Worm (Caenorhabditis elegans) whole organism, mixed stage, embryonic: ENCODE data around the gene pqn-75.

Experiments
- M03D4.4 ChIP-seq: sonication (generic microtip); optimal IDR thresholded peaks from 2 replicates; lab custom pipeline; 2017; ENCODE audit warnings: mild to moderate bottlenecking, missing genetic modification characterization, missing compliant biosample characterization
- bed-3 ChIP-seq: fragments of 200-800 bp; sonication (Bioruptor generic); optimal IDR thresholded peaks from 3 replicates; lab custom pipeline; 2018; ENCODE audit warnings: mild to moderate bottlenecking, missing genetic modification characterization, moderate library complexity, missing compliant biosample characterization
- blmp-1 ChIP-seq: fragments of 150-350 bp; optimal IDR thresholded peaks from 2 replicates; lab custom pipeline; 2014; ENCODE audit warnings: missing biosample characterization, missing genetic modification characterization
- ceh-39 ChIP-seq: fragments of 150-350 bp; optimal IDR thresholded peaks from 2 replicates; lab custom pipeline; 2014; ENCODE audit warnings: missing biosample characterization, missing genetic modification characterization
- ceh-43 ChIP-seq: fragments of 200-800 bp; sonication (Bioruptor generic); optimal IDR thresholded peaks from 2 replicates; lab custom pipeline; 2018; ENCODE audit warnings: mild to moderate bottlenecking, missing genetic modification characterization, moderate library complexity, missing compliant biosample characterization
- ceh-83 ChIP-seq: fragments of 200-800 bp; sonication (Bioruptor generic); optimal IDR thresholded peaks from 2 replicates; lab custom pipeline; 2018; ENCODE audit warnings: mild to moderate bottlenecking, missing genetic modification characterization, missing compliant biosample characterization
- ces-1 ChIP-seq: fragments of 150-350 bp; optimal IDR thresholded peaks from 2 replicates; lab custom pipeline; 2014; ENCODE audit warnings: missing biosample characterization, missing genetic modification reagents, missing genetic modification characterization
- cnd-1 ChIP-seq: fragments of 200-800 bp; sonication (Bioruptor generic); optimal IDR thresholded peaks from 2 replicates; lab custom pipeline; 2018; ENCODE audit warnings: mild to moderate bottlenecking, missing genetic modification characterization, missing compliant biosample characterization
- drap-1 ChIP-seq: fragments of 200-800 bp; sonication (Bioruptor generic); optimal IDR thresholded peaks from 3 replicates; lab custom pipeline; 2018; ENCODE audit warnings: mild to moderate bottlenecking, missing genetic modification characterization, missing compliant biosample characterization
- elt-3 ChIP-seq: fragments of 150-350 bp; optimal IDR thresholded peaks from 2 replicates; lab custom pipeline; 2014; ENCODE audit warnings: missing biosample characterization, missing genetic modification characterization
- flh-1 ChIP-seq: fragments of 200-800 bp; sonication (Bioruptor generic); optimal IDR thresholded peaks from 2 replicates; lab custom pipeline; 2018; ENCODE audit warnings: mild to moderate bottlenecking, missing genetic modification characterization, moderate library complexity, missing compliant biosample characterization
- ham-2 ChIP-seq: fragments of 200-800 bp; sonication (Bioruptor generic); optimal IDR thresholded peaks from 2 replicates; lab custom pipeline; 2018; ENCODE audit warnings: mild to moderate bottlenecking, missing genetic modification characterization, missing compliant biosample characterization
- hlh-1 ChIP-seq: fragments of 150-350 bp; optimal IDR thresholded peaks from 2 replicates; lab custom pipeline; 2014; ENCODE audit warnings: missing biosample characterization, missing genetic modification reagents, missing genetic modification characterization
- lin-13 ChIP-seq: fragments of 150-350 bp; optimal IDR thresholded peaks from 2 replicates; lab custom pipeline; 2014; ENCODE audit warnings: missing biosample characterization, missing genetic modification characterization
- lin-32 ChIP-seq: fragments of 200-800 bp; sonication (Bioruptor generic); optimal IDR thresholded peaks from 2 replicates; lab custom pipeline; 2018; ENCODE audit warnings: mild to moderate bottlenecking, missing genetic modification characterization, missing compliant biosample characterization
- lsy-2 ChIP-seq: fragments of 150-350 bp; optimal IDR thresholded peaks from 2 replicates; lab custom pipeline; 2014; ENCODE audit warnings: missing biosample characterization, missing genetic modification characterization
- mab-5 ChIP-seq: fragments of 150-350 bp; optimal IDR thresholded peaks from 2 replicates; lab custom pipeline; 2014; ENCODE audit warnings: missing biosample characterization, missing genetic modification characterization
- mls-2 ChIP-seq: sonication (generic microtip); optimal IDR thresholded peaks from 2 replicates; lab custom pipeline; 2016; ENCODE audit warnings: mild to moderate bottlenecking, missing genetic modification characterization, moderate library complexity, missing compliant biosample characterization
- nhr-12 ChIP-seq: fragments of 150-350 bp; optimal IDR thresholded peaks from 2 replicates; lab custom pipeline; 2014; ENCODE audit warnings: missing biosample characterization, missing genetic modification characterization
- nhr-2 ChIP-seq: fragments of 150-350 bp; optimal IDR thresholded peaks from 2 replicates; lab custom pipeline; 2014; ENCODE audit warnings: missing biosample characterization, missing genetic modification characterization
- nhr-237 ChIP-seq: fragments of 150-350 bp; optimal IDR thresholded peaks from 2 replicates; lab custom pipeline; 2014; ENCODE audit warnings: missing biosample characterization, missing genetic modification characterization
- nhr-28 ChIP-seq: fragments of 150-350 bp; optimal IDR thresholded peaks from 2 replicates; lab custom pipeline; 2014; ENCODE audit warnings: missing biosample characterization, missing genetic modification characterization
- nhr-76 ChIP-seq: sonication (generic microtip); optimal IDR thresholded peaks from 2 replicates; lab custom pipeline; 2017; ENCODE audit warnings: missing biosample characterization, missing genetic modification characterization
- pha-4 ChIP-seq: fragments of 150-350 bp; optimal IDR thresholded peaks from 2 replicates; lab custom pipeline; 2018; ENCODE audit warnings: missing biosample characterization, missing genetic modification reagents, missing genetic modification characterization
- sem-2 ChIP-seq: fragments of 200-800 bp; sonication (Bioruptor generic); optimal IDR thresholded peaks from 2 replicates; lab custom pipeline; 2018; ENCODE audit warnings: mild to moderate bottlenecking, missing genetic modification characterization, missing compliant biosample characterization
- snpc-4 ChIP-seq: fragments of 150-350 bp; optimal IDR thresholded peaks from 2 replicates; lab custom pipeline; 2014; ENCODE audit warnings: missing biosample characterization, missing genetic modification characterization
- tbx-8 ChIP-seq: fragments of 200-800 bp; sonication (Bioruptor generic); optimal IDR thresholded peaks from 2 replicates; lab custom pipeline; 2018; ENCODE audit warnings: mild to moderate bottlenecking, missing genetic modification characterization, moderate library complexity, missing compliant biosample characterization
- unc-120 ChIP-seq: sonication (generic microtip); optimal IDR thresholded peaks from 2 replicates; lab custom pipeline; 2017; ENCODE audit warnings: missing genetic modification characterization, missing compliant biosample characterization; ENCODE audit not compliant: poor library complexity, severe bottlenecking
- unc-39 ChIP-seq: fragments of 150-350 bp; optimal IDR thresholded peaks from 2 replicates; lab custom pipeline; 2014; ENCODE audit warnings: missing biosample characterization, missing genetic modification characterization
- unc-62 ChIP-seq: fragments of 150-350 bp; optimal IDR thresholded peaks from 2 replicates; lab custom pipeline; 2014; ENCODE audit warnings: missing biosample characterization, missing genetic modification reagents, missing genetic modification characterization

Gene pqn-75

DNA sequence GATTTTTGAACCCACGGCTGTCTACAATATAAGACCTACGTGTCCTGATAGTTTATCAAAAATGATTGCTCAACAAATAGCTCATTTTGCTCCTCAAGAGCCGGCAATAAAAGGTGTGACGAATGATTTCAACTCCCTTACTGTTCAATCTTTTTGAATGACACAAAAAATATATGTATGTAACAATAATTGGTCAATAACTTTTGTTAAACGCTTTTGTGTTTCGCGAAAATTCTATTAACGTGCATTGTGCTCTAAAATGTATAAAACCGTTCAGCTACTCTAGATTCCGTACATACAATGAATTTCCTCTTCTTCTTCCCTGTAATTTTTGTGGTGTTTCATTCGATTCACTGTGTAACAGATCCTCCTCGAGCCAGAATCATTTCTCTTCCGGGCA lies 7.4 kb downstream of the pqn-75 start, which contains the start of gene C35B1.4:
TSS of gene C35B1.4 (plus strand) at position 301 of the 400 bp plus-strand sequence.
- TF ChIP-seq M03D4.4 (tag; lab: Kevin White, UChicago): no peak
- no peak for TF ChIP-seq lin-13 (tag; lab: Kevin White, UChicago)
- TF ChIP-seq lin-32 (GFP tag; lab: Kevin White, UChicago): no peak
- TF ChIP-seq unc-120: no peak
- no peak for TF ChIP-seq cnd-1 (tag; lab: Kevin White, UChicago)
- no peak for TF ChIP-seq drap-1 (GFP tag; lab: Kevin White, UChicago)
- no peak for TF ChIP-seq mls-2 (tag; lab: Kevin White, UChicago)
- no peak for TF ChIP-seq flh-1 (GFP tag; lab: Kevin White, UChicago)
- no peak for TF ChIP-seq hlh-1 (tag; lab: Kevin White, UChicago)
- TF ChIP-seq sem-2 (GFP tag; lab: Kevin White, UChicago): no peak
- no peak for TF ChIP-seq unc-39 (tag; lab: Kevin White, UChicago)
- no peak for TF ChIP-seq ceh-39
- TF ChIP-seq mab-5 (tag; lab: Kevin White, UChicago): no peak
- TF ChIP-seq pha-4: no peak
- no peak for TF ChIP-seq tbx-8 (GFP tag; lab: Kevin White, UChicago)
- TF ChIP-seq nhr-76 (tag; lab: Kevin White, UChicago): no peak
- TF ChIP-seq blmp-1 (tag; lab: Kevin White, UChicago): no peak

DNA sequence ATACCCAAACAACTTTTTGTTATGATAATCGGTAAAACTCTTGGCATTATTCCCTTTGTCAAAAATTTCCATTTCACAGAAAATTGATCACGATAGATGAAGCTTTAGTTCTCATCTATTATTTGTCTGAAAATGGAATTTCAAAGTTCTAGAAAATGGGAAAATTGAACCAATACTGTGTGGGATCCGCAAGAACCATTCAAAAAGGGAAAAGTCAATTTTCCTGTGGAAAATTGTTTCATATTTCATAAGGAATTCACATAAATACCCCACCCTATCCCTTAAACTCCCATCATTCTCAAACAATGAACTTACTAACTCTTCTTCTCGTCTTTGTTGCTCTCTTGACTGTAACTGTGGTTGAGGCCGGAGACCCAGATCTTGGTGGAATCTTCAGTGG lies 8.7 kb downstream of the pqn-75 start, which contains the start of the genes C35B1.9 and C35B1.3:
TSS of gene C35B1.9 (minus strand) at position 101 of the 400 bp plus-strand sequence.
TSS of gene C35B1.3 (plus strand) at position 306 of the 400 bp plus-strand sequence.
- TF ChIP-seq lin-13 (tag; lab: Kevin White, UChicago) (no peak), tbx-8 (GFP tag; lab: Kevin White, UChicago) (no peak), lsy-2 (tag; lab: Kevin White, UChicago) (no peak), M03D4.4 (tag; lab: Kevin White, UChicago) (no peak), nhr-237 (tag; lab: Kevin White, UChicago) (no peak), ceh-43 (no peak), cnd-1 (tag; lab: Kevin White, UChicago) (no peak), mab-5 (tag; lab: Kevin White, UChicago) (no peak), mls-2 (tag; lab: Kevin White, UChicago) (no peak), lin-32 (GFP tag; lab: Kevin White, UChicago) (no peak), bed-3 (GFP tag; lab: Kevin White, UChicago) (no peak), sem-2 (GFP tag; lab: Kevin White, UChicago) (no peak), ceh-83 (GFP tag; lab: Kevin White, UChicago) (no peak), snpc-4 (no peak), pha-4 (no peak), drap-1 (GFP tag; lab: Kevin White, UChicago) (no peak), nhr-2 (tag; lab: Kevin White, UChicago) (no peak), ces-1 (GFP tag; lab: Kevin White, UChicago) (no peak), flh-1 (GFP tag; lab: Kevin White, UChicago) (no peak)

DNA sequence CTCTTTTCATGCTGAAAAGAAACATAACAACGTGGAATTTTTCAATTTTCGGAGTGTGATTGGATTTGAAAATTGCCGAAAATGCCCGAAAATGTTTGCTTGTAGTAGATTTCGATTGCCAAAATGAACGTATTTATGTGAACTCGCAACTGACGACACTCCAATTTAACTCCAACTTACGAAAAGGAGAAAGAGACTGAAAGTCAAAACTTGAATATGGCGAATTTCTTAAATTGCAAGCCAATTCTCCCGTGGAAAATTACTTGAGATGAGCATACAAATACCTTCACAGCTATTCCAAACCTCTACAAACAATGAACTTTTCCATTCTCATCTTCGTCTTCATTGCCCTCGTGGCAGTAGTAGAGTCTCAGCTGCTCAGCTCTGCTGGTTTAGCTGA lies 10.5 kb downstream of the pqn-75 start:
- no peak for TF ChIP-seq ceh-39
- no peak for TF ChIP-seq lin-13 (tag; lab: Kevin White, UChicago)
- no peak for TF ChIP-seq pha-4
- TF ChIP-seq, all 35 proteins: peak for 0

DNA sequence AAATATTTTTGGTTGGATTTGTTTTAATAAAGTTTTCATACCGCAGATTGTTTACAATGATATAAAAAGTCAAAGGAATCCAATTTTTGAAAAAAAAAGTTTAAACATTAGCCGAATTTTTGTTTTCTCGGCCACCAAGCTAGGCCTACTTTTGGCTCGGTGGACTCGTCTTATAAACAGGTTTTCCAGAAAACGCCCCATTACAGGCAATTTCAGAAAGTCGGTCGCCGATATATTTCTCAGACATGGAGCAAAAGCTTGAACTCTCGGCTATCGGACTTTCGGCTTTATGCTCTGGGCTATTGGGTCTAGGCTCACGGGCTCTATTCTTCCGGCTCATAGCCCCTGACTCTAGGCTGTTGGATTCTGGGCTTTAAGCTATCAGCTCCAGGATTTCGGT lies 11.0 kb downstream of the pqn-75 start:
- no peak for TF ChIP-seq nhr-28

DNA sequence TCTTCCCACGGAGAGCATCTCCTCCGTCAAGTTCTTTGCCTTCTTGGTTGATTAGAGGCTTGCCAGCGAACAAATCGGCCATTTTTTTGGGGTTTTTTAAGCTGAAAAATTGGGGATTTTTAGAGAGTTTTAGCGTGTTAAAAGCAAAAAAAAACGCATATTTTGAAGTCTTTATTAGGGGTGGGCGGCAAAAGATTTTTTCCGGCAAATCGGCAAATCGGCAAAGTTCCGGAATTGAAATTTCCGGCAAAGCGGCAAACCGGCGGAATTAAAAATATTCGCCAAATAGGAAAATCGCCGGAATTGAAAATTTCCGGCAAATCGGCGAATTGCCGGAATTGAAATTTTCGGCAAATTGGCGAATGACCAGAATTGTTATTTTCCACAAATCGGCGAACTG lies 12.0 kb downstream of the pqn-75 start, which contains the start of gene C35B1.5:
TSS of gene C35B1.5 (minus strand) at position 101 of the 400 bp plus-strand sequence.
- TF ChIP-seq ceh-83 (GFP tag; lab: Kevin White, UChicago) (no peak), unc-62 (GFP tag; lab: Kevin White, UChicago) (no peak), sem-2 (GFP tag; lab: Kevin White, UChicago) (no peak), nhr-12 (no peak)

DNA sequence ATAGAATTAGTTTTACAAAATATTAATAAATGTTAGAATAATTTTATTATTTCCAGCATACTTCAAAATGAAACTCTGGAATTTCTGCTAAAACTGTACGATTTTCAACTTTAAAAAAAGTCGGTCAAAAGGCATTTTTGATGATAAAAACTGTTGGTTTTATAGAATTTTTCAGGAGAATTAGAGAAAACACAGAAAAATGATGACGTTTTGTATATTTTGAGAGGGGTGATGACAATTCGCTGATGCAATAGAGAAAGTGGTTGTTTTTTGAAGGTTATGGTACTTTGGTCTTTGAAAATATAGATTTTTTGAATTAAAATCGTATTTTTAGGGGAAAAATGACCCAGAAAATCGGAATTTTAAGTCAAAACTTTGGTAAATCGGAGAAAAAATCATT lies 12.9 kb downstream of the pqn-75 start:
- TF ChIP-seq tbx-8 (GFP tag; lab: Kevin White, UChicago): no peak
- no peak for TF ChIP-seq ces-1 (GFP tag; lab: Kevin White, UChicago)
- TF ChIP-seq elt-3 (tag; lab: Kevin White, UChicago): no peak
- TF ChIP-seq blmp-1 (tag; lab: Kevin White, UChicago): no peak
- no peak for TF ChIP-seq ceh-43
- TF ChIP-seq mls-2 (tag; lab: Kevin White, UChicago): no peak
- no peak for TF ChIP-seq snpc-4
- TF ChIP-seq mab-5 (tag; lab: Kevin White, UChicago): no peak
- no peak for TF ChIP-seq ham-2 (GFP tag; lab: Kevin White, UChicago)
